Fruit fly (Drosophila melanogaster) whole organism, pupa: ENCODE data around the gene S-Lap2.

ENCODE experiments used
- CG10348 ChIP-seq: fragments of 200-800 bp; sonication (Bioruptor generic); IDR thresholded peaks from 2 replicates; pipeline ENCODE4 v1.3.6; 2022; ENCODE audit warnings: missing biosample characterization, missing genetic modification characterization
- CG12605 ChIP-seq: fragments of 200-800 bp; sonication (Bioruptor generic); IDR thresholded peaks from 2 replicates; pipeline ENCODE4 v1.3.6; 2022; ENCODE audit warnings: missing biosample characterization, missing genetic modification characterization
- CG14655 ChIP-seq: fragments of 200-800 bp; sonication (Bioruptor generic); optimal IDR thresholded peaks from 3 replicates; lab custom pipeline; 2017; ENCODE audit warnings: mild to moderate bottlenecking, missing biosample characterization, missing genetic modification reagents, missing genetic modification characterization
- CG15710 ChIP-seq: fragments of 200-800 bp; sonication (Bioruptor generic); optimal IDR thresholded peaks from 2 replicates; lab custom pipeline; 2018; ENCODE audit warnings: missing biosample characterization, mild to moderate bottlenecking, missing genetic modification characterization, moderate library complexity
- CG8159 ChIP-seq: fragments of 200-800 bp; sonication (Bioruptor generic); optimal IDR thresholded peaks from 3 replicates; lab custom pipeline; 2018; ENCODE audit warnings: missing biosample characterization, mild to moderate bottlenecking, missing genetic modification characterization, moderate library complexity
- CG8301 ChIP-seq: fragments of 200-800 bp; sonication (Bioruptor generic); optimal IDR thresholded peaks from 2 replicates; lab custom pipeline; 2018; ENCODE audit warnings: missing biosample characterization, mild to moderate bottlenecking, missing genetic modification characterization
- CG9948 ChIP-seq: fragments of 200-800 bp; sonication (Bioruptor generic); optimal IDR thresholded peaks from 2 replicates; lab custom pipeline; 2018; ENCODE audit warnings: missing biosample characterization, mild to moderate bottlenecking, missing genetic modification characterization, moderate library complexity
- EcR ChIP-seq: fragments of 200-800 bp; sonication (Bioruptor generic); optimal IDR thresholded peaks from 3 replicates; lab custom pipeline; 2019; ENCODE audit warnings: missing biosample characterization, missing genetic modification characterization, mild to moderate bottlenecking, moderate library complexity, missing genetic modification reagents
- Ets98B ChIP-seq: fragments of 200-800 bp; sonication (Bioruptor generic); IDR thresholded peaks from 2 replicates; pipeline ENCODE4 v1.3.6; 2022; ENCODE audit warnings: missing biosample characterization, missing genetic modification characterization
- Pif1B ChIP-seq: fragments of 200-800 bp; sonication (Bioruptor generic); optimal IDR thresholded peaks from 3 replicates; lab custom pipeline; 2016; ENCODE audit warnings: missing biosample characterization, missing genetic modification characterization
- Snoo ChIP-seq: fragments of 200-800 bp; sonication (Bioruptor generic); optimal IDR thresholded peaks from 3 replicates; lab custom pipeline; 2017; ENCODE audit warnings: missing biosample characterization, mild to moderate bottlenecking, missing genetic modification characterization, inconsistent platforms
- fd96Ca ChIP-seq: fragments of 200-800 bp; sonication (Bioruptor generic); IDR thresholded peaks from 3 replicates; pipeline ENCODE4 v1.3.6; 2022; ENCODE audit warnings: missing biosample characterization, missing genetic modification characterization
- gl ChIP-seq: fragments of 200-800 bp; sonication (Bioruptor generic); optimal IDR thresholded peaks from 2 replicates; lab custom pipeline; 2018; ENCODE audit warnings: missing biosample characterization, mild to moderate bottlenecking, missing genetic modification characterization

DNA sequence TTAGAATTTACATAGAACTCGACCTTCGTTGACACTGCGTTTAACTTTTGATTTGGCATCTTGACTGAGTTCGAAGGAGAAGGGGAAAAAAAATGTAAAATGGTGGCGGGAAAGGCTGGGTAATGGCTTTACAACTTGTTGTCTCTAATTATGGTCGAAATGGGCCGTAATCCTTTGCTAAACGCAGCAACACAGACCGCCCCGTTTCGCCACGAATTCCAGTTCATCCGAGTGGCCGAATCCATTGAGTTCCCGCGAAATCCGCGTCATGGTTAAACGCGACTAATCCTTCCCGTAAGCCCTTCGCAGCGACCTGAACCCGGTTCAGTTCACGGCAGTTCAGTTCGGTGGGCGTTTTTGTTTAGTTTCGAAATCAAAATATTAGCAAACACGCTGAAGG lies 46.4 kb downstream of the S-Lap2 start:
- no peak for TF ChIP-seq Pif1B (GFP tag; lab: Kevin White, UChicago)
- TF ChIP-seq CG12605: no peak
- TF ChIP-seq CG8159 (tag; lab: Kevin White, UChicago): no peak
- no peak for TF ChIP-seq Ets98B (GFP tag; lab: Robert Waterston, UW)
- TF ChIP-seq CG14655: no peak
- TF ChIP-seq CG8301: no peak
- no peak for TF ChIP-seq CG10348
- TF ChIP-seq CG9948: no peak
- TF ChIP-seq gl (tag; lab: Kevin White, UChicago): no peak
- no peak for TF ChIP-seq CG15710 (tag; lab: Kevin White, UChicago)
- TF ChIP-seq EcR: no peak
- no peak for TF ChIP-seq fd96Ca (GFP tag; lab: Robert Waterston, UW)
- no peak for TF ChIP-seq Snoo (tag; lab: Kevin White, UChicago)
